Worm (Caenorhabditis elegans): ENCODE results near the gene twk-13.
A peak's percentile ranks its signal among the peaks of the same experiment; 100 is the strongest.

Gene twk-13

DNA sequence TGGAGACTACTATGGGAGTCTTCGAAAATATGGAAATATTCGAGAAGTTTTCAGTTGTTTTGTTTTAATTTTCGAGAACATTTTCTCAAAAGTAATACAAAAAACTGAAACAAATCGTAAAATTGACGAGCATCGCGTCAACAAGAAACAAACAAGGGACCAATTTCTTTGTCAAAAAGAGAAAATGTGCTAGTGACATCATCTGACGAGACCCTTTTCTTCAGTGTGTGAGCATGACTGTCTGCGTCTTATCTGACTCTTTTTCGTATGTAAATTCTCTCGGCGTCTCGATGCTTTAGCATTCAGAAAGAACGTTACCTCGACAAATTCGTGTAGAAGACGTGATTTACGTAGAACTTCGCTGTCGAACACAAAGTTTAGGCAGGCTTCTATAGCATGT is 50.1 kb downstream of the twk-13 start:
- no peak for TF ChIP-seq mab-9 (GFP tag; IDR thresholded peaks at IDR 0.05)
- peak in 1 of 2 experiments; percentile 2 for TF ChIP-seq lin-35 (GFP tag; optimal IDR thresholded peaks at IDR 0.05)
- no peak for TF ChIP-seq efl-1 (optimal IDR thresholded peaks at IDR 0.05)
- peak in 1 of 2 experiments; percentile 22 for TF ChIP-seq efl-1 (GFP tag; optimal IDR thresholded peaks at IDR 0.05 in 1 of 2)
- TF ChIP-seq lin-14 (GFP tag; optimal IDR thresholded peaks at IDR 0.05): peak; percentile 67
- peak in 1 of 2 experiments; percentile 34 for TF ChIP-seq lsy-2 (tag; optimal IDR thresholded peaks at IDR 0.05)
- no peak for TF ChIP-seq mdl-1 (tag; optimal IDR thresholded peaks at IDR 0.05)
- TF ChIP-seq nhr-237 (tag; optimal IDR thresholded peaks at IDR 0.05): no peak
- peak in 1 of 3 experiments; percentile 13 for TF ChIP-seq ceh-82 (tag; optimal IDR thresholded peaks at IDR 0.05)

DNA sequence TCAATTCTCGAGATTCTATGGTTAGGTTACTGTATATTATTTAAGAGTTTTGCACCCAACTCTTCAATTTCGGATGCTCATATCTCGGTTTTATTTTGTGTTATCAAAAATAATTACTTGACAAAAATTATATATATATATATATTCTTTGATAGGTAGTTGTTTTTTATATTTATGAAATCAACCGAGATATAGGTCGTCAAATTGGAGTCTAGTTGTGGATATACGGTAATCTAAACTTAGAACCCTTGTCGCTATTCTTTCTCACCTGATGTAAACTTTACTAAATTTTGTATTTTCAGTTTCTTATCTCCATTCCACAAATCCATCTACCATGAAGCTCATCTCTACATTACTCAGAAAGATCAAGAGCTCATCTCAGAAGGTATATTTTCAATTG is 54.6 kb downstream of the twk-13 start, which contains the start of gene F55C5.10:
F55C5.10 (plus strand) TSS at position 301 of the 400 bp plus-strand sequence.
- TF ChIP-seq mab-9 (GFP tag; IDR thresholded peaks at IDR 0.05): no peak

- no peak for TF ChIP-seq rnt-1 (tag; optimal IDR thresholded peaks at IDR 0.05)
- no peak for TF ChIP-seq nhr-85 (tag)
- no peak for TF ChIP-seq zag-1 (tag; optimal IDR thresholded peaks at IDR 0.05)
Observed at ce11 chrV:12281508-12281907, 56.3 kb downstream of the twk-13 start.

DNA sequence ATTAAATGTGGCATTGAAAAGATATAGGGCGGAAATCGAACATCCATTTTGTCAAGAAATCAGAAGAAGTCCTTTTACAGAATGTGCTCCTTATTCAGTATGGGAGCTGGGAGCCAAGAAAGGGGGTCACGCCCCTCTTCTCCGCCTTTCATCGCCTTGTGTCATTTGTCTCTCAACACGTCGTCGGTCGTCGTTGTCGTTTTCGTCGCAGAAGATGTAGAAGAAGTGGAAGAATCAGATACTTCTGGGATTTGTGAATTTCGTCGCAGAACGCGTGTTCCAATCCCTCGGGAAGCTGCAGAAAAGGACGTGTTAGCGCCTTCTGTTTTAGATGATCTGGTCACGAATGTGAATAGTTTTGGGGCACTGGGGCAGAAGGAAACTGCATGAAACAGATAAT is 60.8 kb downstream of the twk-13 start, which contains the start of gene bnc-1:
bnc-1 (minus strand) TSS at position 101 of the 400 bp plus-strand sequence.
- TF ChIP-seq C04F5.9 (tag; optimal IDR thresholded peaks at IDR 0.05): no peak
- no peak for TF ChIP-seq blmp-1 (tag; optimal IDR thresholded peaks at IDR 0.05)
- no peak for TF ChIP-seq elt-3 (tag; optimal IDR thresholded peaks at IDR 0.05)
- no peak for TF ChIP-seq irx-1 (tag; optimal IDR thresholded peaks at IDR 0.05)
- TF ChIP-seq nhr-76 (tag; optimal IDR thresholded peaks at IDR 0.05): no peak
- TF ChIP-seq nhr-47 (tag; optimal IDR thresholded peaks at IDR 0.05): no peak
- no peak for TF ChIP-seq pax-3 (tag; optimal IDR thresholded peaks at IDR 0.05)

- no peak for TF ChIP-seq efl-1 (optimal IDR thresholded peaks at IDR 0.05)
- TF ChIP-seq efl-1 (GFP tag; optimal IDR thresholded peaks at IDR 0.05 in 1 of 2): peak in 1 of 2 experiments; percentile 57
- no peak for TF ChIP-seq ztf-4 (tag; optimal IDR thresholded peaks at IDR 0.05)
- no peak for TF ChIP-seq sptf-1 (tag; optimal IDR thresholded peaks at IDR 0.05)
- no peak for TF ChIP-seq dsc-1 (tag; optimal IDR thresholded peaks at IDR 0.05)
Observed at ce11 chrV:12275714-12276113, 62.1 kb downstream of the twk-13 start.

- TF ChIP-seq ceh-82 (tag; optimal IDR thresholded peaks at IDR 0.05) (peak in 1 of 3 experiments; percentile 1), efl-1 (optimal IDR thresholded peaks at IDR 0.05) (peak; percentile 27 to 69), efl-1 (GFP tag; optimal IDR thresholded peaks at IDR 0.05 in 1 of 2) (peak; percentile 81 to 96), ztf-4 (tag; optimal IDR thresholded peaks at IDR 0.05) (no peak), nhr-85 (tag) (peak; percentile 28), dpl-1 (GFP tag; optimal IDR thresholded peaks at IDR 0.05) (peak; percentile 64 to 86 (median 70)), mep-1 (tag; optimal IDR thresholded peaks at IDR 0.05) (peak; percentile 7), lin-15B (tag; optimal IDR thresholded peaks at IDR 0.05) (peak; percentile 7), egl-27 (tag; optimal IDR thresholded peaks at IDR 0.05) (no peak), mef-2 (tag; optimal IDR thresholded peaks at IDR 0.05) (no peak), pag-3 (tag; optimal IDR thresholded peaks at IDR 0.05; ENCODE audit: borderline replicate concordance, insufficient read depth) (no peak), lin-35 (GFP tag; optimal IDR thresholded peaks at IDR 0.05) (peak; percentile 58 to 84), snpc-4 (tag; optimal IDR thresholded peaks at IDR 0.05) (no peak), ceh-88 (GFP tag; IDR thresholded peaks at IDR 0.05) (no peak)
Observed at ce11 chrV:12271495-12271894, 66.3 kb downstream of the twk-13 start, which contains the start of the genes tsfm-1 and capg-2. Gene tsfm-1, minus strand, starts transcription at chrV:12271551. Gene capg-2, plus strand, starts transcription at chrV:12271873.
